Worm (Caenorhabditis elegans): Measurements from ENCODE around the gene mrp-5.

The mrp-5 gene

DNA sequence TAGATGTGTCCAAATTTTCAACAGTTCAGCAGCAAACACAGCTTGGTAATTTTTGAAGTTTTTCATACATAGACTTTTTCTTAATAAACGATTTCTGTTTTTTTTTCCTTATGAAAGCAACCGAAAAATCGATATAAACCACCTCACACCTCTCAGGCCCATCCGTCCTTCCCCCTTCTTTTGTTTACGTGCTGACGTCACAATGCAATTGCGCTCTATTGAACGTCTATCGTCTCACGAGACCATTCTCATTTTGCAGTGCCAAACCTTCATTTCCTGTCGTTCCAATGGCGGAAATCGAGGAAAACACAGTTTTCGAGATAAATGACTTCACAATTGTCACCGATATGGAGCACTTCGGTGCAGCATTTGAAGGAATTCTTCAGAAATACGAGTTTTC lies 37.2 kb upstream of the mrp-5 start, which contains the start of gene rbg-1 (continued):
- TF ChIP-seq dpl-1 (GFP tag; optimal IDR thresholded peaks at IDR 0.05) (peak; percentile 45), zip-2 (tag; optimal IDR thresholded peaks at IDR 0.05) (no peak), zag-1 (tag; optimal IDR thresholded peaks at IDR 0.05) (no peak), lir-3 (tag; optimal IDR thresholded peaks at IDR 0.05) (no peak), ces-1 (GFP tag; optimal IDR thresholded peaks at IDR 0.05) (no peak), lim-7 (GFP tag; IDR thresholded peaks at IDR 0.05) (no peak), mdl-1 (tag; optimal IDR thresholded peaks at IDR 0.05) (peak in 1 of 2 experiments; percentile 68), hmg-1.1 (GFP tag; IDR thresholded peaks at IDR 0.05) (peak; percentile 59), zfp-2 (tag; optimal IDR thresholded peaks at IDR 0.05) (no peak), jun-1 (tag; optimal IDR thresholded peaks at IDR 0.05) (no peak), F10B5.3 (tag; optimal IDR thresholded peaks at IDR 0.05) (no peak), rbr-2 (tag; optimal IDR thresholded peaks at IDR 0.05) (peak; percentile 78), mep-1 (tag; optimal IDR thresholded peaks at IDR 0.05) (peak; percentile 84), R02D3.7 (tag; optimal IDR thresholded peaks at IDR 0.05) (no peak), hif-1 (tag; optimal IDR thresholded peaks at IDR 0.05) (peak in 1 of 2 experiments; percentile 45), skn-1 (tag; optimal IDR thresholded peaks at IDR 0.05) (no peak), T20F7.1 (GFP tag; optimal IDR thresholded peaks at IDR 0.05) (no peak), duxl-1 (tag; optimal IDR thresholded peaks at IDR 0.05; ENCODE audit: poor library complexity) (no peak), pqm-1 (tag; optimal IDR thresholded peaks at IDR 0.05) (peak; percentile 28), aly-2 (tag; optimal IDR thresholded peaks at IDR 0.05) (no peak), pha-4 (GFP tag; IDR thresholded peaks at IDR 0.05) (no peak), pha-4 (tag; optimal IDR thresholded peaks at IDR 0.05) (peak; percentile 98), nhr-76 (tag; optimal IDR thresholded peaks at IDR 0.05) (no peak), attf-4 (tag; optimal IDR thresholded peaks at IDR 0.05) (no peak), F26F4.8 (GFP tag; conservative IDR thresholded peaks at IDR 0.05) (no peak), F44E2.7 (GFP tag; IDR thresholded peaks at IDR 0.05) (no peak), madf-5 (GFP tag; IDR thresholded peaks at IDR 0.05) (no peak), unc-39 (tag; optimal IDR thresholded peaks at IDR 0.05) (no peak), ceh-28 (tag; optimal IDR thresholded peaks at IDR 0.05) (peak; percentile 37), lin-38 (GFP tag; IDR thresholded peaks at IDR 0.05) (peak; percentile 95), tra-1 (GFP tag; IDR thresholded peaks at IDR 0.05) (0 out of 2 replicates have a peak, but pooled peaks have one; percentile 53), Y105C5A.15 (GFP tag; IDR thresholded peaks at IDR 0.05) (no peak), zip-11 (GFP tag; IDR thresholded peaks at IDR 0.05) (no peak), daf-19 (GFP tag; conservative IDR thresholded peaks at IDR 0.05) (no peak), aha-1 (tag) (peak; percentile 87), nhr-25 (tag; optimal IDR thresholded peaks at IDR 0.05; ENCODE audit: borderline replicate concordance, insufficient read depth) (peak; percentile 47), dmd-8 (GFP tag; IDR thresholded peaks at IDR 0.05) (no peak), ceh-82 (tag; optimal IDR thresholded peaks at IDR 0.05) (no peak), dmd-6 (GFP tag; IDR thresholded peaks at IDR 0.05) (peak; percentile 66), spr-1 (tag; optimal IDR thresholded peaks at IDR 0.05) (no peak), ZK546.5 (tag; optimal IDR thresholded peaks at IDR 0.05) (no peak), unc-130 (GFP tag; optimal IDR thresholded peaks at IDR 0.05) (no peak), dve-1 (tag; optimal IDR thresholded peaks at IDR 0.05; ENCODE audit: insufficient read depth) (peak; percentile 76), Y75B8A.6 (GFP tag; IDR thresholded peaks at IDR 0.05) (no peak), fos-1 (tag; optimal IDR thresholded peaks at IDR 0.05) (no peak), spr-3 (GFP tag; optimal IDR thresholded peaks at IDR 0.05) (no peak), saeg-2 (GFP tag; IDR thresholded peaks at IDR 0.05) (no peak), tag-97 (GFP tag; IDR thresholded peaks at IDR 0.05) (no peak), snpc-1.2 (GFP tag; IDR thresholded peaks at IDR 0.05) (no peak)

All from whole organism, L4 larva.